In genomic region chr3L:18192858-18193478, dm6 we compare ENCODE assay signal across 1 fruit fly cellular context.
TF ChIP-seq lines count a peak whose summit lies in the region.

No protein-coding gene starts in this region.

TF ChIP-seq in whole organism, embryonic, 481 proteins besides CTCF, POLR2A, EP300 and RAD21 (continued from another document):
- no peak for TF ChIP-seq CG18764 (GFP tag; optimal IDR thresholded peaks at IDR 0.05; lab: Kevin White, UChicago)
- TF ChIP-seq CG14965 (GFP tag; optimal IDR thresholded peaks at IDR 0.05; lab: Kevin White, UChicago; ENCODE audit: borderline replicate concordance), result no peak
- TF ChIP-seq gem (tag; optimal IDR thresholded peaks at IDR 0.05; lab: Kevin White, UChicago), result peak; percentile 92
- TF ChIP-seq Stat92E (GFP tag; optimal IDR thresholded peaks at IDR 0.05; lab: Kevin White, UChicago), result peak in 1 of 3 experiments; percentile 54
- TF ChIP-seq CG9215 (GFP tag; IDR thresholded peaks at IDR 0.05; lab: Robert Waterston, UW), result peak; percentile 66
- TF ChIP-seq gt (GFP tag; IDR thresholded peaks at IDR 0.05; lab: Robert Waterston, UW), result 0 out of 2 replicates have a peak, but pooled peaks have one; percentile 11
- peak; percentile 64 for TF ChIP-seq CG4730 (GFP tag; IDR thresholded peaks at IDR 0.05; lab: Robert Waterston, UW)
- TF ChIP-seq peb (GFP tag; IDR thresholded peaks at IDR 0.05; lab: Robert Waterston, UW), result no peak
- TF ChIP-seq cad (GFP tag; optimal IDR thresholded peaks at IDR 0.05; lab: Kevin White, UChicago), result no peak
- peak; percentile 89 for TF ChIP-seq CoRest (tag; optimal IDR thresholded peaks at IDR 0.05; lab: Kevin White, UChicago)
- peak; percentile 75 for TF ChIP-seq nom (GFP tag; optimal IDR thresholded peaks at IDR 0.05; lab: Kevin White, UChicago)
- TF ChIP-seq gce (GFP tag; IDR thresholded peaks at IDR 0.05; lab: Robert Waterston, UW), result peak; percentile 40; the same call in 1 of the 3 replicates
- TF ChIP-seq CG31224 (GFP tag; IDR thresholded peaks at IDR 0.05; lab: Robert Waterston, UW), result peak; percentile 51
- no peak for TF ChIP-seq Dp (GFP tag; optimal IDR thresholded peaks at IDR 0.05; lab: Kevin White, UChicago)
- TF ChIP-seq CG7839 (tag; optimal IDR thresholded peaks at IDR 0.05; lab: Kevin White, UChicago), result peak; percentile 89
- peak; percentile 84 for TF ChIP-seq CG10147 (GFP tag; optimal IDR thresholded peaks at IDR 0.05; lab: Kevin White, UChicago)
- TF ChIP-seq bigmax (GFP tag; optimal IDR thresholded peaks at IDR 0.05; lab: Kevin White, UChicago), result no peak
- TF ChIP-seq pan (optimal IDR thresholded peaks at IDR 0.05; lab: Kevin White, UChicago), result no peak
- peak in 1 of 2 experiments; percentile 60 for TF ChIP-seq pan (GFP tag; optimal IDR thresholded peaks at IDR 0.05 in 1 of 2, IDR thresholded peaks at IDR 0.05 in 1 of 2)
- peak; percentile 87 for TF ChIP-seq grau (tag; optimal IDR thresholded peaks at IDR 0.05; lab: Kevin White, UChicago)
- peak; percentile 64 for TF ChIP-seq Hmr (GFP tag; optimal IDR thresholded peaks at IDR 0.05; lab: Kevin White, UChicago)
- TF ChIP-seq slou (GFP tag; optimal IDR thresholded peaks at IDR 0.05; lab: Kevin White, UChicago), result peak; percentile 3
- TF ChIP-seq CG6765 (GFP tag; optimal IDR thresholded peaks at IDR 0.05; lab: Kevin White, UChicago), result peak; percentile 0
- peak; percentile 74 for TF ChIP-seq Asciz (GFP tag; optimal IDR thresholded peaks at IDR 0.05; lab: Kevin White, UChicago)
- TF ChIP-seq CG10274 (GFP tag; optimal IDR thresholded peaks at IDR 0.05; lab: Kevin White, UChicago), result peak; percentile 26
- TF ChIP-seq Lpt (GFP tag; optimal IDR thresholded peaks at IDR 0.05; lab: Kevin White, UChicago), result no peak
- TF ChIP-seq Opbp (GFP tag; IDR thresholded peaks at IDR 0.05; lab: Robert Waterston, UW; ENCODE audit: partially characterized antibody), result no peak
- TF ChIP-seq NFAT (GFP tag; IDR thresholded peaks at IDR 0.05; lab: Robert Waterston, UW), result no peak
- peak; percentile 73 for TF ChIP-seq Nf-YB (GFP tag; optimal IDR thresholded peaks at IDR 0.05; lab: Kevin White, UChicago)
